Fruit fly (Drosophila melanogaster) Kc167 (cell line): ENCODE results near the gene AstA-R1.

Experiments
- Myc ChIP-seq: fragments of >200 bp; optimal IDR thresholded peaks from 2 replicates; lab custom pipeline; 2017; ENCODE audit warnings: missing external identifiers
- Sin3A ChIP-seq: fragments of >200 bp; optimal IDR thresholded peaks from 2 replicates; lab custom pipeline; 2018; ENCODE audit warnings: missing external identifiers
- insv ChIP-seq: fragments of >200 bp; optimal IDR thresholded peaks from 3 replicates; lab custom pipeline; 2018; ENCODE audit warnings: missing external identifiers
- psq ChIP-seq: fragments of >200 bp; optimal IDR thresholded peaks from 2 replicates; lab custom pipeline; 2017; ENCODE audit warnings: missing external identifiers
- ttk ChIP-seq: sonication (Bioruptor generic); optimal IDR thresholded peaks from 2 replicates; lab custom pipeline; 2017; ENCODE audit warnings: missing external identifiers

DNA sequence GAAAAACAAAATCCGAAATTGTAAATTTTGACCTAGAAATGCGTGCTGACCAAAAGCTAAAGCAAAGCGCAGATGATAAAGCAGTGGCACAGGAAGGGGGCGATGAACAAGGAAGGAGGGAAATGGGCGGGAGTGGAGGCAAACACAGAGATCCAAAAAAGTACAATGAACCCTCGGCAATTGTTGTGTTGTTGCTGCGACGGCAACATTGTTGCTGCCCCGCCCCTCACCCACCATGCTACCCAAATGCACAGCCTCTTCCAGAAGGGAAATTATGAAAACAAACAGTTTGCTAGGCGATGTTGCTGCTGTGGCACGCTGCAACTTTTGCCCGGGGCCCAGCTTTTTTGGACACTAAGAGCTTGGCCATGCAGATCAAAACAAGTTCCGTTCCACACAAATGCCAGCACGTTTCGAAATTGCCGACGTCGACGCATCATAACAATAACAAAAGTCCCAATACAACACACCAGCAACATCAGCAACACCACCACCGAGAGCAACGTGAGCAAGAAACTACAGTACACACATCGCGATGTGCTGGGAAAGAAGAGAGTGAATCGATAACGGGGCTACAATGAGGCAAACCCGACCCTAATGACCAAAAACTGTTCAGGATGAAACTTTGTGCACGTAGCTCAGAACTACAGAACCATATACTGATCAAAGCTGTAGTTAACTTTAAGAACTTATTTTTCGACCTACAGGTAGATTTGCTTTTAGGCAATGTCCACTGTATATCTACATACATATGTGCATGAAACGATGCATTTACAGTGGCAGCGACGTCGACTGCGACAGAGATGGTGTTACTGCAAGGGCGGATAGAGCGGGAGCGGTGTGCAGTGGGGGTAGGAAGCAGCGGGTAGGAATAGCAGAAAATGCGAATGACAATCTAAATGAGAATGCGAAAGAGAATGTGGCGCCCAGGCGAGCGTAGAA is 112.4 kb downstream of the AstA-R1 start:
- TF ChIP-seq Myc (lab: Kevin White, UChicago) (no peak), psq (no peak), Sin3A (lab: Kevin White, UChicago) (no peak), ttk (lab: Kevin White, UChicago) (no peak), insv (no peak)
